Fruit fly (Drosophila melanogaster) whole organism, embryonic: ENCODE results near the gene alien.

Experiments used
- Aef1 ChIP-seq: fragments of 200-800 bp; sonication (Bioruptor generic); IDR thresholded peaks from 3 replicates; pipeline ENCODE4 v1.3.6; 2022; ENCODE audit warnings: missing biosample characterization, missing genetic modification characterization
- CG10462 ChIP-seq: fragments of 200-800 bp; sonication (Bioruptor generic); optimal IDR thresholded peaks from 2 replicates; lab custom pipeline; 2016; ENCODE audit warnings: missing biosample characterization, missing genetic modification characterization
- CG10959 ChIP-seq: fragments of 200-800 bp; sonication (Bioruptor generic); IDR thresholded peaks from 2 replicates; pipeline ENCODE4 v1.3.6; 2022; ENCODE audit warnings: missing biosample characterization, missing genetic modification characterization
- CG11093 ChIP-seq: fragments of 200-800 bp; sonication (Bioruptor generic); IDR thresholded peaks from 3 replicates; pipeline ENCODE4 v1.3.6; 2022; ENCODE audit warnings: missing biosample characterization, missing genetic modification characterization
- CG11247 ChIP-seq: fragments of 200-800 bp; sonication (Bioruptor generic); IDR thresholded peaks from 2 replicates; pipeline ENCODE4 v1.3.6; 2022; ENCODE audit warnings: missing biosample characterization, missing genetic modification characterization
- CG12299 ChIP-seq: fragments of 200-800 bp; sonication (Bioruptor generic); optimal IDR thresholded peaks from 2 replicates; lab custom pipeline; 2018; ENCODE audit warnings: missing biosample characterization, mild to moderate bottlenecking, missing genetic modification characterization
- CG12391 ChIP-seq: fragments of 200-800 bp; sonication (Bioruptor generic); optimal IDR thresholded peaks from 3 replicates; lab custom pipeline; 2018; ENCODE audit warnings: missing biosample characterization, mild to moderate bottlenecking, missing genetic modification characterization, moderate library complexity
- CG14860 ChIP-seq: fragments of 200-800 bp; sonication (Bioruptor generic); IDR thresholded peaks from 3 replicates; pipeline ENCODE4 v1.3.6; 2022; ENCODE audit warnings: missing biosample characterization, missing genetic modification characterization; ENCODE audit not compliant: partially characterized antibody
- CG15696 ChIP-seq: fragments of 200-800 bp; sonication (Bioruptor generic); optimal IDR thresholded peaks from 2 replicates; lab custom pipeline; 2019; ENCODE audit warnings: missing biosample characterization, mild to moderate bottlenecking, missing genetic modification characterization, moderate library complexity
- CG17359 ChIP-seq: fragments of 200-800 bp; sonication (Bioruptor generic); optimal IDR thresholded peaks from 3 replicates; lab custom pipeline; 2018; ENCODE audit warnings: missing biosample characterization, mild to moderate bottlenecking, missing genetic modification characterization, moderate library complexity
- CG17802 ChIP-seq: fragments of 200-800 bp; sonication (Bioruptor generic); optimal IDR thresholded peaks from 2 replicates; lab custom pipeline; 2018; ENCODE audit warnings: missing biosample characterization, mild to moderate bottlenecking, missing genetic modification characterization, moderate library complexity
- CG1792 ChIP-seq: fragments of 200-800 bp; sonication (Bioruptor generic); optimal IDR thresholded peaks from 2 replicates; lab custom pipeline; 2016; ENCODE audit warnings: missing biosample characterization, missing genetic modification characterization
- CG2199 ChIP-seq: fragments of 200-800 bp; sonication (Bioruptor generic); IDR thresholded peaks from 3 replicates; pipeline ENCODE4 v1.3.6; 2022; ENCODE audit warnings: missing biosample characterization, missing genetic modification characterization
- CG31365 ChIP-seq: fragments of 200-800 bp; sonication (Bioruptor generic); optimal IDR thresholded peaks from 2 replicates; lab custom pipeline; 2018; ENCODE audit warnings: missing biosample characterization, mild to moderate bottlenecking, missing genetic modification characterization
- CG3407 ChIP-seq: fragments of 200-800 bp; sonication (Bioruptor generic); optimal IDR thresholded peaks from 2 replicates; lab custom pipeline; 2018; ENCODE audit warnings: missing biosample characterization, mild to moderate bottlenecking, missing genetic modification characterization
- CG34422 ChIP-seq: fragments of 200-800 bp; sonication (Bioruptor generic); IDR thresholded peaks from 3 replicates; pipeline ENCODE4 v1.3.6; 2022; ENCODE audit warnings: missing biosample characterization, missing genetic modification characterization
- CG4820 ChIP-seq: fragments of 200-800 bp; sonication (Bioruptor generic); optimal IDR thresholded peaks from 3 replicates; lab custom pipeline; 2016; ENCODE audit warnings: missing biosample characterization, missing genetic modification characterization
- CG7745 ChIP-seq: fragments of 200-800 bp; sonication (Bioruptor generic); optimal IDR thresholded peaks from 2 replicates; lab custom pipeline; 2018; ENCODE audit warnings: missing biosample characterization, mild to moderate bottlenecking, missing genetic modification characterization, moderate library complexity
- CG7928 ChIP-seq: fragments of 200-800 bp; sonication (Bioruptor generic); optimal IDR thresholded peaks from 2 replicates; lab custom pipeline; 2017; ENCODE audit warnings: missing biosample characterization, mild to moderate bottlenecking, missing genetic modification characterization
- CG8281 ChIP-seq: fragments of 200-800 bp; sonication (Bioruptor generic); optimal IDR thresholded peaks from 2 replicates; lab custom pipeline; 2018; ENCODE audit warnings: missing biosample characterization, mild to moderate bottlenecking, missing genetic modification characterization, moderate library complexity
- Dip2 ChIP-seq: fragments of 200-800 bp; sonication (Bioruptor generic); IDR thresholded peaks from 2 replicates; pipeline ENCODE4 v1.3.6; 2022; ENCODE audit warnings: missing biosample characterization, missing genetic modification characterization
- Dref ChIP-seq: fragments of 200-800 bp; sonication (Bioruptor generic); IDR thresholded peaks from 2 replicates; pipeline ENCODE4 v1.3.6; 2022; ENCODE audit warnings: missing biosample characterization, missing genetic modification characterization
- Fer3 ChIP-seq: fragments of 200-800 bp; sonication (Bioruptor generic); optimal IDR thresholded peaks from 2 replicates; lab custom pipeline; 2018; ENCODE audit warnings: missing biosample characterization, mild to moderate bottlenecking, missing genetic modification characterization, moderate library complexity
- HHEX ChIP-seq: fragments of 200-800 bp; sonication (Bioruptor generic); optimal IDR thresholded peaks from 3 replicates; lab custom pipeline; 2017; ENCODE audit warnings: missing biosample characterization, mild to moderate bottlenecking, missing genetic modification characterization, missing genetic modification reagents
- Lhr ChIP-seq: fragments of 200-800 bp; sonication (Bioruptor generic); optimal IDR thresholded peaks from 3 replicates; lab custom pipeline; 2017; ENCODE audit warnings: mild to moderate bottlenecking, missing biosample characterization, missing genetic modification reagents, missing genetic modification characterization
- Rfx ChIP-seq: fragments of 200-800 bp; sonication (Bioruptor generic); IDR thresholded peaks from 2 replicates; pipeline ENCODE4 v1.3.6; 2022; ENCODE audit warnings: missing biosample characterization, missing genetic modification characterization
- Side ChIP-seq: fragments of 200-800 bp; sonication (Bioruptor generic); optimal IDR thresholded peaks from 2 replicates; lab custom pipeline; 2016; ENCODE audit warnings: missing biosample characterization, missing genetic modification characterization
- ac ChIP-seq: fragments of 200-800 bp; sonication (Bioruptor generic); optimal IDR thresholded peaks from 3 replicates; lab custom pipeline; 2017; ENCODE audit warnings: missing biosample characterization, mild to moderate bottlenecking, missing genetic modification characterization
- ase ChIP-seq: fragments of 200-800 bp; sonication (Bioruptor generic); IDR thresholded peaks from 3 replicates; pipeline ENCODE4 v1.3.6; 2022; ENCODE audit warnings: missing biosample characterization, missing genetic modification characterization
- cad ChIP-seq: fragments of >200 bp; optimal IDR thresholded peaks from 2 replicates; lab custom pipeline; 2017; ENCODE audit warnings: missing biosample characterization, missing genetic modification characterization
- chinmo ChIP-seq: fragments of 200-800 bp; sonication (Bioruptor generic); IDR thresholded peaks from 4 replicates; pipeline ENCODE4 v1.3.6; 2022; ENCODE audit warnings: missing biosample characterization, missing genetic modification characterization; ENCODE audit not compliant: partially characterized antibody
- ci ChIP-seq: fragments of 200-800 bp; sonication (Bioruptor generic); IDR thresholded peaks from 3 replicates; pipeline ENCODE4 v1.3.6; 2022; ENCODE audit warnings: missing biosample characterization, missing genetic modification characterization
- crol ChIP-seq: fragments of 200-800 bp; sonication (Bioruptor generic); IDR thresholded peaks from 2 replicates; pipeline ENCODE4 v1.3.6; 2022; ENCODE audit warnings: missing biosample characterization, missing genetic modification characterization
- crp ChIP-seq, 2 experiments: fragments of 200-800 bp; sonication (Bioruptor generic); optimal IDR thresholded peaks; 2 replicates in 1 of 2; 3 replicates in 1 of 2; lab custom pipeline; 2017; ENCODE audit warnings: missing biosample characterization in 2 of 2, missing genetic modification characterization in 2 of 2, mild to moderate bottlenecking in 1 of 2, moderate library complexity in 1 of 2
- ewg ChIP-seq: fragments of 200-800 bp; sonication (Bioruptor generic); optimal IDR thresholded peaks from 3 replicates; lab custom pipeline; 2017; ENCODE audit warnings: mild to moderate bottlenecking, missing biosample characterization, missing genetic modification reagents, missing genetic modification characterization
- fd3F ChIP-seq: fragments of 200-800 bp; sonication (Bioruptor generic); optimal IDR thresholded peaks from 2 replicates; lab custom pipeline; 2018; ENCODE audit warnings: missing biosample characterization, mild to moderate bottlenecking, missing genetic modification characterization, moderate library complexity
- fu2 ChIP-seq: fragments of 200-800 bp; sonication (Bioruptor generic); optimal IDR thresholded peaks from 2 replicates; lab custom pipeline; 2016; ENCODE audit warnings: missing biosample characterization, missing genetic modification characterization
- gcm2 ChIP-seq: fragments of 200-800 bp; sonication (Bioruptor generic); optimal IDR thresholded peaks from 2 replicates; lab custom pipeline; 2016; ENCODE audit warnings: missing biosample characterization, missing genetic modification characterization
- gsb ChIP-seq: fragments of 200-800 bp; sonication (Bioruptor generic); IDR thresholded peaks from 2 replicates; pipeline ENCODE4 v1.3.6; 2022; ENCODE audit warnings: missing biosample characterization, missing genetic modification characterization
- ham ChIP-seq: fragments of 200-800 bp; sonication (Bioruptor generic); IDR thresholded peaks from 2 replicates; pipeline ENCODE4 v1.3.6; 2022; ENCODE audit warnings: missing biosample characterization, missing genetic modification characterization
- kah ChIP-seq: fragments of 200-800 bp; sonication (Bioruptor generic); optimal IDR thresholded peaks from 2 replicates; lab custom pipeline; 2018; ENCODE audit warnings: missing biosample characterization, mild to moderate bottlenecking, missing genetic modification characterization
- ken ChIP-seq: fragments of 200-800 bp; sonication (Bioruptor generic); IDR thresholded peaks from 3 replicates; pipeline ENCODE4 v1.3.6; 2022; ENCODE audit warnings: missing biosample characterization, missing genetic modification characterization
- lilli ChIP-seq: fragments of 200-800 bp; sonication (Bioruptor generic); optimal IDR thresholded peaks from 3 replicates; lab custom pipeline; 2016; ENCODE audit warnings: missing biosample characterization, missing genetic modification characterization
- nerfin-2 ChIP-seq: fragments of 200-800 bp; sonication (Bioruptor generic); IDR thresholded peaks from 2 replicates; pipeline ENCODE4 v1.3.6; 2022; ENCODE audit warnings: missing biosample characterization, missing genetic modification characterization; ENCODE audit not compliant: partially characterized antibody
- sima ChIP-seq: fragments of 200-800 bp; sonication (Bioruptor generic); optimal IDR thresholded peaks from 2 replicates; lab custom pipeline; 2016; ENCODE audit warnings: missing biosample characterization, missing genetic modification characterization
- slou ChIP-seq: fragments of 200-800 bp; sonication (Bioruptor generic); optimal IDR thresholded peaks from 3 replicates; lab custom pipeline; 2016; ENCODE audit warnings: missing biosample characterization, missing genetic modification characterization
- sr ChIP-seq: fragments of 200-800 bp; sonication (Bioruptor generic); IDR thresholded peaks from 3 replicates; pipeline ENCODE4 v1.3.6; 2022; ENCODE audit warnings: missing biosample characterization, missing genetic modification characterization
- ssp ChIP-seq: fragments of 200-800 bp; sonication (Bioruptor generic); IDR thresholded peaks from 2 replicates; pipeline ENCODE4 v1.3.6; 2022; ENCODE audit warnings: missing biosample characterization, missing genetic modification characterization
- sug ChIP-seq: fragments of 200-800 bp; optimal IDR thresholded peaks from 2 replicates; lab custom pipeline; 2019; ENCODE audit warnings: missing biosample characterization, mild to moderate bottlenecking, missing genetic modification characterization, moderate library complexity
- twi ChIP-seq: fragments of 200-800 bp; optimal IDR thresholded peaks from 2 replicates; lab custom pipeline; 2019; ENCODE audit warnings: missing biosample characterization, mild to moderate bottlenecking, missing genetic modification characterization, moderate library complexity
- yki ChIP-seq: fragments of >200 bp; optimal IDR thresholded peaks from 3 replicates; lab custom pipeline; 2018

alien gene

dm6 chr2L:8982584-8983302, 14.4 kb downstream of the alien start (continued):
- TF ChIP-seq Fer3 (tag; lab: Kevin White, UChicago) (peak; percentile 71), lilli (GFP tag; lab: Kevin White, UChicago) (peak; percentile 59), CG3407 (no peak), slou (no peak), nerfin-2 (no peak), CG11247 (GFP tag; lab: Robert Waterston, UW) (no peak), CG7745 (tag; lab: Kevin White, UChicago) (no peak), crol (GFP tag; lab: Robert Waterston, UW) (no peak), ase (GFP tag; lab: Robert Waterston, UW) (peak; percentile 45; the same call in 1 of the 3 replicates), ham (GFP tag; lab: Robert Waterston, UW) (no peak), cad (GFP tag; lab: Kevin White, UChicago) (no peak), CG12391 (tag; lab: Kevin White, UChicago) (peak; percentile 53), CG1792 (GFP tag; lab: Kevin White, UChicago) (no peak), Aef1 (no peak; the same call in 2 of the 3 replicates), kah (no peak), ac (GFP tag; lab: Kevin White, UChicago) (no peak), sima (GFP tag; lab: Kevin White, UChicago) (no peak), gsb (no peak; the same call in 1 of the 2 replicates), Dip2 (no peak), chinmo (no peak), CG31365 (tag; lab: Kevin White, UChicago) (no peak), Rfx (GFP tag; lab: Robert Waterston, UW) (peak; percentile 76), Dref (GFP tag; lab: Robert Waterston, UW) (no peak), yki (lab: Kevin White, UChicago) (no peak), Side (GFP tag; lab: Kevin White, UChicago) (no peak), fd3F (GFP tag; lab: Kevin White, UChicago) (peak; percentile 45), ewg (GFP tag; lab: Kevin White, UChicago) (no peak), Lhr (GFP tag; lab: Kevin White, UChicago) (no peak), crp (GFP tag; optimal IDR thresholded peaks at IDR 0.05; lab: Kevin White, UChicago) (no peak), CG8281 (tag; lab: Kevin White, UChicago) (peak; percentile 44), CG17359 (tag; lab: Kevin White, UChicago) (peak; percentile 70), CG11093 (GFP tag; lab: Robert Waterston, UW) (0 out of 3 replicates have a peak, but pooled peaks have one; percentile 31), CG4820 (GFP tag; lab: Kevin White, UChicago) (peak; percentile 6), ci (peak; percentile 62; the same call in 1 of the 3 replicates), CG10462 (GFP tag; lab: Kevin White, UChicago) (no peak), CG10959 (GFP tag; lab: Robert Waterston, UW) (no peak), CG17802 (tag; lab: Kevin White, UChicago) (no peak), CG14860 (GFP tag; lab: Robert Waterston, UW) (no peak), sr (GFP tag; lab: Robert Waterston, UW) (no peak), CG15696 (no peak), fu2 (no peak), twi (tag; lab: Kevin White, UChicago) (no peak), sug (no peak), ssp (no peak), CG34422 (GFP tag; lab: Robert Waterston, UW) (no peak), CG2199 (no peak), ken (GFP tag; lab: Robert Waterston, UW) (no peak), CG7928 (GFP tag; lab: Kevin White, UChicago) (peak; percentile 4), gcm2 (GFP tag; lab: Kevin White, UChicago) (no peak), CG12299 (tag; lab: Kevin White, UChicago) (peak; percentile 40), HHEX (peak; percentile 24)
